Fruit fly (Drosophila melanogaster): ENCODE results near the gene CG31517.

The CG31517 gene

DNA sequence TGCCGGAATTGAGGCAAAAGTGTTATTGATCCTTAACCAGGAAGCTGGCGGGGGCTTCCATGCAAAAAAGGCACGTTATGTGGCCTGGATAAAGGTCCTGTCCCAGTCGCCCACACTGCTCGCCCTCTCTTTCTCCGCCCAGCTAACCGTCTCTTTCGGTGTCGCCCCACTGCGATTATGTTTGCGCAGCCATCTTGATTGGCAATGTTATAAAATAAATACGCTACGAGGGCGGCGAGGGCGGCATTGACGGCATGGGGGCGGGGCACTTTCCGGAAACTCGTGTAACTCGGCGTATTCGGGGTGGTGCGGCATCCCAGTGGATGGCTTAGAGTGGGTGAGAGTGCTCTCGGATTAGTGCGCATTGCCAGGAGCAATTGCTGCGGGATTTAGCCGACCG, 24.6 kb upstream of the CG31517 start:
- no peak for TF ChIP-seq CTCF (optimal IDR thresholded peaks at IDR 0.05)
- TF ChIP-seq CG8478 (optimal IDR thresholded peaks at IDR 0.05): no peak

DNA sequence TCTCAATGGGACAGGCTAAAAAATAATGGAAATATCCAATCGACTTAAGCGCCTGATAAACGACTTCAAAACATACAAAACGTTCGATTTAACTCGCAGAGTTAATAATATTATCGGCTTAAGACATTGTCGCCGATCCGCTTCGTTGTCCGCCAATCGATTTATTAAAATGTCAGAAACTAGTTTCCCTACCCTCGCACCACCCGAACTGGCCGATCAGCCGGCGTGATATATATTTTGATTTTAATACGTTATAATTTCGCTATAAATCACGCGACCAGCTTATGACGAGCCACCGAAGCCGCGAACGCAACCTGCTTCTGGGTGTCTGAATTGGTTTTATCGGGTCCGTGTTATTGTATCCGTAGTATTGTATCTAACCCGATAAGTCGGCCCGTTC, 20.7 kb upstream of the CG31517 start:
- TF ChIP-seq CG8478 (optimal IDR thresholded peaks at IDR 0.05) (no peak), CTCF (optimal IDR thresholded peaks at IDR 0.05) (no peak)

DNA sequence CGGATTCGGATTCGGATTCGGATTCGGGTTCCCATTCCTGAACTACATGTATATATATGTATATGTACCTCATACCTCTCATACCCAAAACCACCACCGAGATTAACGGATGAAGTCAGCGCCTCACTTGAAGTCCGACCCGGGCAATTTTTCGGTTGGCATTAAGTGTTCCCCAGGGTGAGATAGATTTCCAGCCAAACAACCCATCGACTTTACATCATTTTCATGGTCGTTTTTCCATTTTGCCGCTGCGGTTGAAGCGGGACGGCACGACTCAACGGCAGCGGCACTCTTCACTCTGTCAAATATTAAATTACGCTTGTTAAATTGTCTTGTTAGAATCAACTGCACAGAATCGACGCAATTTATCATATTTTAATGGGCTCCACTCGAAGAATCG, 18.0 kb upstream of the CG31517 start:
- TF ChIP-seq CTCF (optimal IDR thresholded peaks at IDR 0.05) (no peak), CG8478 (optimal IDR thresholded peaks at IDR 0.05) (no peak)

DNA sequence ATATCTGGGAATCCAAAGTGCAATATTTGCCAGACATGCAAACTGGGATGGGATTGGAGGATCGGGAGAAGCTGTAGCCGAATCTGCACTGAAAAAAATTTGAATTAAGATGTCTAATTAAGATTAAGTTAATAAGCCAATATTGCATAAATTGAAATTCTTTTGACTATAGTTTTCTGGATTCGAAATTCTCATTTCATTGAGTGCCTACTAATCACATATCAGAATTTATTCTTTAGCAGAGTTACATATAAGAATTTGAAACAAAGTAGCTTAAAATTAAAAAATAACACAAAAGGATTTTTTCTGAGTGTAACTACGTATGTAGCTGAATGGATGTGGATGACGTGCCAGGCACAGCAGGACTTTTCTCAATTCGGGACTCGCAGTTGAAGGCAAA, 16.4 kb upstream of the CG31517 start:
- TF ChIP-seq CG8478 (optimal IDR thresholded peaks at IDR 0.05) (no peak), CTCF (optimal IDR thresholded peaks at IDR 0.05) (no peak)

DNA sequence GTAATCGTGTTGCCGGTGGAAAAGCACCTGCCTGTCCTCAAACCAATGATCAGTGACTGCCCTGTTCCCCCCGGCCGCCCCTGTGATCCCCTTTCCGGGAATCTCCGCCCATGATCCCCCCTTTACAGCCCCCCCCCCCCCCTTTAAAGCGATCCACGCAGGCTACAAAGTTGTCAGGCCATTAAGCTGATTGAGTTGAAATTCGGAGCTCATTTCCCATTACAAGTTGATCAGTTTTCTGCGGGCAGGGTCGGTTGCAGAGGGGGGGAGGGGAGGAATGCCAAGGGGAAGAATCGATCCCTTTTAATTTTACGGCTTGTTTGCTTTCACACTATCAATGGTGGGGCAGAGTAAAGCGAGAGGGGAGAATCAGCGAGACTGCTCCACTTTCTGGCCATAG, 14.3 kb upstream of the CG31517 start:
- TF ChIP-seq CG8478 (optimal IDR thresholded peaks at IDR 0.05): no peak
- no peak for TF ChIP-seq CTCF (optimal IDR thresholded peaks at IDR 0.05)

DNA sequence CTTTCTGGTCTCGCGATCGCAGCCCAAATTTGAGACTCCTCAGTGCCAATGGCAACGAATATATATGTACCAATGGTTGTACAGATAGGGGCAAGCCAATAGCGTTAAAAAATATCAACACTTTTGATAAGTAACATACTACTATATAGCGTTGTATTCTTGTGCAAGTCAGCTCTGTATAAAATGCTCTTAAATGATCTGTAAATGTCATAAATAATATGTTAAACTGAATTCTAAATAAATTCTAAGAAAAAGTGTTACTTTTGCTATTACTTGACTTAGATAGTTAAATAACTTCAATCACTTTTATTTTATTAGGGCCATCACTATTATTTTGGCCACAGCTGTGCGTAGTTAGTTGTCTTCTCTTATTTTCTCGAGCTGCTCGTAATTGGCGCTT, 13.6 kb upstream of the CG31517 start:
- TF ChIP-seq CG8478 (optimal IDR thresholded peaks at IDR 0.05) (no peak), CTCF (optimal IDR thresholded peaks at IDR 0.05) (no peak)

DNA sequence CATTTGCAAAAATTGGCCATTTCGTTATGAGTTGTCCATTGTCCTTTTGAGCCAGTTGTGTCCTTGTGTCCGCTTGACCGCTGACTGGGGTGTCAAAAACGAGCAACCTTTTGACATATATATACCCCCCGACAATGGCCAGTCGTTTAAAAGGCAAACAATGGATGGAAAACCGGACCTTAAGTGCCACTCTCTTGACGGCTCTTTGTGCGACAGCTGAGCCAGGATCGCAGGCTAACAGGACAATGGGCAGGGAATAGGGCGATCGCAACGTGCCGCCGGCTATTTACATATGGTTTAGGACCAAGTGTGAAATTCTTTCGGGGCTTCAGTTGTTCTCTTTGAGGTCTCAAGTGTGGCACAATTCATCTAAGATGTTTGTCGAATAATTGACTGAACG, 11.9 kb upstream of the CG31517 start:
- TF ChIP-seq CG8478 (optimal IDR thresholded peaks at IDR 0.05) (no peak), CTCF (optimal IDR thresholded peaks at IDR 0.05) (no peak)

DNA sequence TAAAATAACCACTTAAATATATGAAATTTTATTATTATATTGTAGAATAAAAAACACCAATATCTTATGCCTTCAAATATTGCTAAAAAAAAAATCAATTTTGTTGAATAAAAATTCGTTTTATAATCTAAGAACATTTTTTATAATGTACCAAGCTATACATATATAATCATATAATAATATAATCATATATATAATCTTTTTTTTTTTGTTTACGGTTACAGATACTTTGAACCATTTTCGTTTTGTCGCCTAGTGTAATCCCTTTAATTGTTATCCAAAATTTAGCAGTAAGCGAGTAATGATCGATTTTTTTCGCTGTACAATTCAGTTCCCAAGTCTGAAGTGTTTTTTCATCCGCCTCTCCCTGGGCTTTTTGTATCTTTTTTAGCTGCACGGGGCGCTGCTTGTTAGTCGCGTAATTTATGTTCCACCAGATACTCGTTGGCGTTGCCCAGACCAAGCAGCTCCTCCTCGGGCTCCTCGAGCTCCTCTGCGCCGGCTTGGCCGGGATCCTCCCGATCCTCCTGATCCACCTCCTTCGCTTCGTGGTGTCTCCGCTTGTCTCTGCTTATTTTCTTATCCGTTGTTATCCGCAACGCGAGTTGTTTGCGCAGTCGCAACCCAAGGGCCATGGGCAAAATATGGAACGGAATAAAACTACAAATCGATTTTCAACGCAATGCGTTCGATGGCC, 8.7 kb upstream of the CG31517 start:
- no peak for TF ChIP-seq CG8478 (optimal IDR thresholded peaks at IDR 0.05)
- no peak for TF ChIP-seq CTCF (optimal IDR thresholded peaks at IDR 0.05)

DNA sequence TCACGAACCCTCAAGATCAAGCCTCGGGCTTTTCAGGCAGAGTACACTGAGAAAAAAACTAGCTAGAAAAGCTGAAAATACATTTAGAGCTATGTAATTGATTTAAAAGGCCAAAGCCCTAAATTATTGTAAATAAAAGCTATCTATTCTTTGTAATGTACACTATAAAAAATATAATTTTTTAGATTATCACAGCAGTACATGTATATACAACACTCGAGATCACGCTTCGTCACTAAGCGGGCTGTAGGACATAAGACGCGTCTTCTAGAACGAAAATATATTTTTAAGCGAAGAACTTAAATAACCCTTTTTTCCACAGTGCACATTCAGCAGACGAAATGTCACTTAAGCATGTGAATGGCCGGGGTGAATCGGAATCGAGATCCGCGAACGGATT, 6.8 kb upstream of the CG31517 start:
- TF ChIP-seq CG8478 (optimal IDR thresholded peaks at IDR 0.05): no peak
- TF ChIP-seq CTCF (optimal IDR thresholded peaks at IDR 0.05): no peak

DNA sequence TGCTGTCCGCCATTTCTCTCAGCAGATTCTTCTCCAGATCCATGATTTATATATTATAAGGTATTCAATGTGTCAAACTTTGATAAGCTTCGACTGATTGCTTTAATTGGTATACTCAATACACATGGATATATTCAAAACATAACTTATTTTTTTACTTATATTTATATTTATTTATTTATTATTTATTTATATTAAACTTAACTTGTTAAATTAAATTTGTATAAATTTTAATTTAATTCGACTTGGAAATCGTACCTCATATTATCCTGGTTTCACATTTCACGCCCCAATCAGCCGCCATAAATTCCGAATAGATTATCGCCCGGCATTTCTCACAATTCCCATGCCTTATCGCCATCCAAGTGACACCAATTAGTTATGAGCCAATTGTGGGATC, 4.9 kb upstream of the CG31517 start, which contains the start of gene Art9:
Gene Art9, minus strand, starts transcription at position 101 of the 400 bp plus-strand sequence.
- no peak for TF ChIP-seq CTCF (optimal IDR thresholded peaks at IDR 0.05)
- TF ChIP-seq CG8478 (optimal IDR thresholded peaks at IDR 0.05): no peak

DNA sequence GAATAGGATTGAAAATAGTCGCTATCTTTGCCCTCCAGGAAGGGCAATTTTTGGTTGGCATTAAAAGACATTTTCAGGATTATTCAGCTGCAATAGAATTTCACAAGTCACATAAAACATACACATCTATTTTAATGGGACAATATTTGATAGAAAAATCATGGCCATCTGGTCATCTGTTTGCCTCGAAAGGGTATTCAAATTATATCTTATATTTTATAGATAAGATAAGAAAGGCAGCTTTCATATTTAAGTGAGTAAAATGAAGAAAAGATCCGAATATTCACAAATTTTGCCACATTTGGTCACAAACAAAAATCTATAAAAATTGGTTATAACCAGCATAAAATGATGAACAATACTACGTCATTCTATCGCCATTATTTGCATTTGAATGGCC, 2.5 kb upstream of the CG31517 start, which contains the start of gene Art6:
Gene Art6, minus strand, starts transcription at position 101 of the 400 bp plus-strand sequence.
- TF ChIP-seq CTCF (optimal IDR thresholded peaks at IDR 0.05) (no peak), CG8478 (optimal IDR thresholded peaks at IDR 0.05) (no peak)

DNA sequence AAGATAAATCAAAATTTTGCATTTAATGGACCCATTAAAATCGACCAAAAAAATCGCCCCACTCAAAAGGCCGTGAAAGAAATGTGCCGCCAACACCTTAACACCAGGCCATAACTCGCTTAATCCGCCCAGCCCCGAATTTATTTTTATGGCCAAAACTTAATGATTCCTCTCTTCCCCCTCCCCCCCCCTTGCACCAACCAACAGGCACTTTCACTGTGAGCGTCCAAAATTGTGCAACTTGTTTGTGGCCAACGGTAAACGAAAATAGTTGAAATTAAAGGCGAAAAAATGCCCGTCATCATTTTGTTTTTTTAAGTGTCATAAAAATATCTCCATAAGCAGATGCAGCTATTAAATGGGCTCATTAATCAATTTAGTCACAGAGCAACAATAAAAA, 2.1 kb upstream of the CG31517 start:
- TF ChIP-seq CTCF (optimal IDR thresholded peaks at IDR 0.05) (no peak), CG8478 (optimal IDR thresholded peaks at IDR 0.05) (no peak)

DNA sequence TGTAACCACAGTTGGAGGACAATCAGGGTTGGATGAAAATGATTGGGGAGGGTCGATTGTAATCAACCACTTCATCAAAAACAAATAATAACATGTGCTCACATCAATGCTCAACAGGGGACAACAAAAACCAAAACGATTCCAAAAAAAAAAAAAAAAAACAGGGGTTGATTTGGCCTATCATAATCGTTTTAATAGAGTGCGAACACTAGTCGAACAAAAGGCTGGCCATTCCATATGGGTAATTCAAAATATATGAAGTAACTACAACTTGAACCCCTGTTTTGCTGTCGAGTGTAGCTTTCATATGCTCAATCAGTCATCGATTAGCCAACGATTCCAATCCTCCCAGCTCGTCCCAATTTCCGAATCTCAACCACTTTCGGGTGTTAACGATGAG, 805 bp upstream of the CG31517 start:
- TF ChIP-seq CTCF (optimal IDR thresholded peaks at IDR 0.05) (no peak), CG8478 (optimal IDR thresholded peaks at IDR 0.05) (no peak)

DNA sequence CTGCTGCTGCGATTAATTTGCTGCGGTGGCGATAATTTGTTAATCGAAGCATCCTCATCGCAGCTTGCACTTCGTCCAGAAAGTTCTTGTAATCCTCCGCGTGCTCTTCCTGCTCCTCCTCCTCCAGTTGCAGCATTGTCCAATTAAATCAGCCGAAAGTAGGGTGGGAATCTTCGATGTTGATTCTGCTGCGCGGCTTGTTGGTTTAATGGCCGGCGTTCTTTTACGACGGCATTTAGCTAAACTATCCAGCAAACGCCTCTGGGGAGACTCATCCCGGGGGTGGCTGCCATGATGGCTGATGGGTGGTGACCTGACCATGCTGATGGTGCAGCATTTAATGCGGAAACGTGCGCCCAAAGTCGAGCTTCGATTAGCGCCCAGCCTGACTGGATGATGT, 1.4 kb downstream of the CG31517 start:
- TF ChIP-seq CG8478 (optimal IDR thresholded peaks at IDR 0.05) (no peak), CTCF (optimal IDR thresholded peaks at IDR 0.05) (no peak)

DNA sequence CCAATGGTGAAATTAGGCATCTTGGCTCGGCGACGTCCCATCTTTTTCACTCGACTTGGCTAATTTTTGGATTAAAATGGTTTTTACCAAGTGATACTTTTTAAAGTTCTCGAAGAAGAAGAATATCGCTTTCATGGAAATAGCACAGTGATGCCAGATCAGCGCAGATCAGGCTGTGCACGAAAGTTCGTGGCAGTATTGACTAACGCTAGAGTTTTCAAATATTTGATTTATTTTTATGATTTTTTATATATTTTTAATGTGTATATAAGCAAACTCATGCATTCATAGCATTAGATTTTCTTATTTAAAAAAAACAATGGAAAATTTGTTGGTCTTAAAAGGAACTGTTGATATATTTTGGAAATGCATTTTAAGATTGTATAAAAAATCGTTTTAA, 2.8 kb downstream of the CG31517 start, which contains the start of gene CG9926:
Gene CG9926, minus strand, starts transcription at position 101 of the 400 bp plus-strand sequence.
- TF ChIP-seq CTCF (optimal IDR thresholded peaks at IDR 0.05): no peak
- no peak for TF ChIP-seq CG8478 (optimal IDR thresholded peaks at IDR 0.05)

DNA sequence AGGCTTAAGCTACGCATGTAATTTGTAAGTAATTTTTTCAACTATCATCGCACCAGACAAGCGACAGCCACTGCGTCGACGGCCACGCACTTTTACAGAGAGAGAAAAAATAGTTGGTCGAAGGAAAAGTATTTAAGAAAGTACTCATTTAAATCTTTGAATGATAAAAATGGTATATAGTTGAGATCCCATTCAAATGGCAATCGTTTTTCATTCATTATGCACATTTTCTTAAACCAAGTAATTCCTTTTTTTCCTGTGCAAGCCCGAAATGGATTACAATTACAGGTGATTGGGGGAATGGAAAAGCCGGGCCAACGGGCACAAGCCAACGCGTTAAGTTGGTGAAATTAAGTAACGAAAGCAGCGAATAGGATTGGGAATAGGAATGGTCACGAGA, 4.1 kb downstream of the CG31517 start:
- TF ChIP-seq CTCF (optimal IDR thresholded peaks at IDR 0.05) (no peak), CG8478 (optimal IDR thresholded peaks at IDR 0.05) (no peak)

DNA sequence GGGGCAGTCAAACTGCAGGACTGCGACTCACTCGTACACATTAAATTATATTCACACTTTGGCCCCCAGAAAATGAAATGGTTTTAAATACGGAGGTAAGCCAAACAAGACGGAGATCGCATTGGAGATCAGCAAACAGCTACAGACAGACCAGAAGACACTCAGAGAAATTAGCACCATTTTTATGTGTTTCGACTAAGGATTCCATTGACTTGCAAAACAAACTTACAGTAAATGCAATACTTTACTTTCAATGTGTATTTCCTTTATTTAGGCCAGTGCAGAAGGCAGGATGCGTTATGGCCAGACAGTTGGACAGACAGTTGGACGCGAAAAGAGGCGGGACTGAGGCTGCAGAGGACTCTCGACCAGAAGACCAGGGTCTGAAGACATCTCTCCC, 7.0 kb downstream of the CG31517 start:
- TF ChIP-seq CTCF (optimal IDR thresholded peaks at IDR 0.05) (no peak), CG8478 (optimal IDR thresholded peaks at IDR 0.05) (no peak)
